Worm (Caenorhabditis elegans) whole organism, midembryonic: ENCODE results near the gene rsa-2.

ENCODE experiments used
- T22C8.4 ChIP-seq: fragments of 200-800 bp; sonication (Bioruptor generic); IDR thresholded peaks from 2 replicates; pipeline ENCODE4 v1.3.6; 2022; ENCODE audit warnings: missing genetic modification characterization, missing compliant biosample characterization
- cog-1 ChIP-seq: sonication (generic microtip); optimal IDR thresholded peaks from 2 replicates; lab custom pipeline; 2016; ENCODE audit warnings: missing genetic modification characterization, missing compliant biosample characterization
- flt-1 ChIP-seq: fragments of 200-800 bp; sonication (Bioruptor generic); IDR thresholded peaks from 2 replicates; pipeline ENCODE4 v1.3.6; 2022; ENCODE audit warnings: missing genetic modification characterization, missing compliant biosample characterization
- klf-2 ChIP-seq: fragments of 200-800 bp; sonication (Bioruptor generic); conservative IDR thresholded peaks from 2 replicates; pipeline ENCODE4 v1.3.6; 2022; ENCODE audit warnings: missing genetic modification reagents, missing genetic modification characterization, missing compliant biosample characterization
- med-1 ChIP-seq: sonication (generic microtip); optimal IDR thresholded peaks from 2 replicates; lab custom pipeline; 2017; ENCODE audit warnings: missing genetic modification characterization, mild to moderate bottlenecking, missing compliant biosample characterization, antibody characterized with exemption, missing genetic modification reagents; ENCODE audit not compliant: insufficient read depth
- ref-1 ChIP-seq: fragments of 200-800 bp; sonication (Bioruptor generic); conservative IDR thresholded peaks from 2 replicates; pipeline ENCODE4 v1.3.6; 2022; ENCODE audit warnings: missing genetic modification reagents, missing genetic modification characterization, missing compliant biosample characterization
- tab-1 ChIP-seq: fragments of 200-800 bp; sonication (Bioruptor generic); IDR thresholded peaks from 2 replicates; pipeline ENCODE4 v1.3.6; 2022; ENCODE audit warnings: missing genetic modification characterization, missing compliant biosample characterization
- ztf-23 ChIP-seq: fragments of 200-800 bp; sonication (Bioruptor generic); IDR thresholded peaks from 2 replicates; pipeline ENCODE4 v1.3.6; 2022; ENCODE audit warnings: missing genetic modification reagents, missing genetic modification characterization, missing compliant biosample characterization

DNA sequence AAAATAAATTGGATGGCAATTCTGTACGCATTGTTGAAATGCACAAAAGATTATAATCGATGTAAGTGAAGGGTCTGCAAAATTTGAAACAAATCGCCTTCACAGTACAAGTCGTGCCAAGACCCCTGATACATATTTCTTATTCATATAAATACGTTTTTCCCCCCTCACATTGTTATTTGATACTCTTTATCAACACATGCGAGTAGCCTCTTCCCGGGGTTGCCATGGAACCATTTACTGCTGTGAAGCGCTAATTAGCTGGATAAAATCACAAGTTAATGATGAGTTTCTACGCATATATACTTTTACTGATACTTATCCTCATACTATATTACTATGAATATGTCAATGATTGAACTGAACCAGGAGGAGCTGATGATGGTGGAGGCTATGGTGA is 32.0 kb upstream of the rsa-2 start, which contains the start of gene Y48A6B.14:
- TF ChIP-seq tab-1 (GFP tag; lab: Robert Waterston, UW) (no peak), ztf-23 (no peak), flt-1 (GFP tag; lab: Robert Waterston, UW) (no peak), cog-1 (tag; lab: Kevin White, UChicago) (no peak), ref-1 (no peak), T22C8.4 (GFP tag; lab: Robert Waterston, UW) (no peak), med-1 (GFP tag; lab: Kevin White, UChicago) (no peak), klf-2 (GFP tag; lab: Robert Waterston, UW) (no peak)
